Fruit fly (Drosophila melanogaster) whole organism, embryonic: ENCODE results near the gene POLDIP2.
A peak's percentile ranks its signal among the peaks of the same experiment; 100 is the strongest.

Experiments used
- Atf3 ChIP-seq: fragments of 200-800 bp; sonication (Bioruptor generic); optimal IDR thresholded peaks from 3 replicates; lab custom pipeline; 2016; ENCODE audit warnings: missing biosample characterization, missing genetic modification characterization
- Bgb ChIP-seq: fragments of 200-800 bp; sonication (Bioruptor generic); IDR thresholded peaks from 2 replicates; pipeline ENCODE4 v1.3.6; 2022; ENCODE audit warnings: missing biosample characterization, missing genetic modification characterization; ENCODE audit not compliant: partially characterized antibody
- BtbVII ChIP-seq: fragments of 200-800 bp; sonication (Bioruptor generic); optimal IDR thresholded peaks from 3 replicates; lab custom pipeline; 2017; ENCODE audit warnings: missing biosample characterization, mild to moderate bottlenecking, missing genetic modification characterization
- C15 ChIP-seq: fragments of 200-800 bp; sonication (Bioruptor generic); IDR thresholded peaks from 3 replicates; pipeline ENCODE4 v1.3.6; 2022; ENCODE audit warnings: missing biosample characterization, missing genetic modification characterization
- CG11247 ChIP-seq: fragments of 200-800 bp; sonication (Bioruptor generic); IDR thresholded peaks from 2 replicates; pipeline ENCODE4 v1.3.6; 2022; ENCODE audit warnings: missing biosample characterization, missing genetic modification characterization
- CG12104 ChIP-seq: fragments of 200-800 bp; sonication (Bioruptor generic); optimal IDR thresholded peaks from 3 replicates; lab custom pipeline; 2016; ENCODE audit warnings: missing biosample characterization, missing genetic modification characterization
- CG14441 ChIP-seq: fragments of 200-800 bp; sonication (Bioruptor generic); IDR thresholded peaks from 2 replicates; pipeline ENCODE4 v1.3.6; 2022; ENCODE audit warnings: missing biosample characterization, missing genetic modification characterization
- CG14667 ChIP-seq: fragments of 200-800 bp; sonication (Bioruptor generic); IDR thresholded peaks from 2 replicates; pipeline ENCODE4 v1.3.6; 2022; ENCODE audit warnings: missing biosample characterization, missing genetic modification characterization
- CG15269 ChIP-seq: fragments of 200-800 bp; sonication (Bioruptor generic); optimal IDR thresholded peaks from 2 replicates; lab custom pipeline; 2018; ENCODE audit warnings: missing biosample characterization, mild to moderate bottlenecking, missing genetic modification characterization, moderate library complexity
- CG17359 ChIP-seq: fragments of 200-800 bp; sonication (Bioruptor generic); optimal IDR thresholded peaks from 3 replicates; lab custom pipeline; 2018; ENCODE audit warnings: missing biosample characterization, mild to moderate bottlenecking, missing genetic modification characterization, moderate library complexity
- CG18599 ChIP-seq: fragments of 200-800 bp; sonication (Bioruptor generic); optimal IDR thresholded peaks from 3 replicates; lab custom pipeline; 2017; ENCODE audit warnings: missing biosample characterization, missing genetic modification characterization, mild to moderate bottlenecking, moderate library complexity, missing genetic modification reagents
- CG34422 ChIP-seq: fragments of 200-800 bp; sonication (Bioruptor generic); IDR thresholded peaks from 3 replicates; pipeline ENCODE4 v1.3.6; 2022; ENCODE audit warnings: missing biosample characterization, missing genetic modification characterization
- CG4820 ChIP-seq: fragments of 200-800 bp; sonication (Bioruptor generic); optimal IDR thresholded peaks from 3 replicates; lab custom pipeline; 2016; ENCODE audit warnings: missing biosample characterization, missing genetic modification characterization
- CG7839 ChIP-seq: fragments of 200-800 bp; sonication (Bioruptor generic); optimal IDR thresholded peaks from 3 replicates; lab custom pipeline; 2018; ENCODE audit warnings: missing biosample characterization, mild to moderate bottlenecking, missing genetic modification characterization, moderate library complexity
- CG7963 ChIP-seq: fragments of 200-800 bp; sonication (Bioruptor generic); IDR thresholded peaks from 3 replicates; pipeline ENCODE4 v1.3.6; 2022; ENCODE audit warnings: missing biosample characterization, missing genetic modification characterization; ENCODE audit not compliant: partially characterized antibody
- CrebB ChIP-seq: fragments of 200-800 bp; sonication (Bioruptor generic); optimal IDR thresholded peaks from 3 replicates; lab custom pipeline; 2018; ENCODE audit warnings: missing biosample characterization, mild to moderate bottlenecking, missing genetic modification characterization
- Doc3 ChIP-seq: fragments of 200-800 bp; sonication (Bioruptor generic); IDR thresholded peaks from 3 replicates; pipeline ENCODE4 v1.3.6; 2022; ENCODE audit warnings: missing biosample characterization, missing genetic modification characterization; ENCODE audit not compliant: partially characterized antibody
- E2f1 ChIP-seq: fragments of 200-800 bp; sonication (Bioruptor generic); IDR thresholded peaks from 2 replicates; pipeline ENCODE4 v1.3.6; 2022; ENCODE audit warnings: missing biosample characterization, missing genetic modification characterization
- Fer2 ChIP-seq: fragments of 200-800 bp; sonication (Bioruptor generic); optimal IDR thresholded peaks from 2 replicates; lab custom pipeline; 2018; ENCODE audit warnings: missing biosample characterization, mild to moderate bottlenecking, missing genetic modification characterization, moderate library complexity
- Gsc ChIP-seq: fragments of 200-800 bp; sonication (Bioruptor generic); IDR thresholded peaks from 2 replicates; pipeline ENCODE4 v1.3.6; 2022; ENCODE audit warnings: missing biosample characterization, missing genetic modification characterization
- H2.0 ChIP-seq: fragments of 200-800 bp; sonication (Bioruptor generic); IDR thresholded peaks from 2 replicates; pipeline ENCODE4 v1.3.6; 2022; ENCODE audit warnings: missing biosample characterization, missing genetic modification characterization
- HLH3B ChIP-seq: fragments of 200-800 bp; sonication (Bioruptor generic); IDR thresholded peaks from 2 replicates; pipeline ENCODE4 v1.3.6; 2022; ENCODE audit warnings: missing biosample characterization, missing genetic modification characterization
- Hand ChIP-seq: fragments of 200-800 bp; sonication (Bioruptor generic); optimal IDR thresholded peaks from 2 replicates; lab custom pipeline; 2017; ENCODE audit warnings: mild to moderate bottlenecking, missing biosample characterization, missing genetic modification reagents, missing genetic modification characterization
- Hey ChIP-seq: fragments of 200-800 bp; sonication (Bioruptor generic); optimal IDR thresholded peaks from 3 replicates; lab custom pipeline; 2018; ENCODE audit warnings: missing biosample characterization, mild to moderate bottlenecking, missing genetic modification characterization
- HmgD ChIP-seq: fragments of 200-800 bp; sonication (Bioruptor generic); optimal IDR thresholded peaks from 3 replicates; lab custom pipeline; 2016; ENCODE audit warnings: missing biosample characterization, missing genetic modification characterization
- Hsf ChIP-seq: fragments of 200-800 bp; sonication (Bioruptor generic); optimal IDR thresholded peaks from 3 replicates; lab custom pipeline; 2016; ENCODE audit warnings: missing biosample characterization, missing genetic modification characterization
- Jarid2 ChIP-seq: fragments of 200-800 bp; sonication (Bioruptor generic); optimal IDR thresholded peaks from 3 replicates; lab custom pipeline; 2017; ENCODE audit warnings: mild to moderate bottlenecking, missing biosample characterization, missing genetic modification reagents, missing genetic modification characterization
- NC2α ChIP-seq: fragments of 200-800 bp; sonication (Bioruptor generic); optimal IDR thresholded peaks from 2 replicates; lab custom pipeline; 2016; ENCODE audit warnings: missing biosample characterization, missing genetic modification characterization
- Opbp ChIP-seq: fragments of 200-800 bp; sonication (Bioruptor generic); IDR thresholded peaks from 3 replicates; pipeline ENCODE4 v1.3.6; 2022; ENCODE audit warnings: missing biosample characterization, missing genetic modification characterization; ENCODE audit not compliant: partially characterized antibody
- Usf ChIP-seq: fragments of 200-800 bp; sonication (Bioruptor generic); optimal IDR thresholded peaks from 2 replicates; lab custom pipeline; 2017; ENCODE audit warnings: missing genotype, missing biosample characterization, missing genetic modification characterization
- ab ChIP-seq: fragments of 200-800 bp; sonication (Bioruptor generic); optimal IDR thresholded peaks from 2 replicates; lab custom pipeline; 2016; ENCODE audit warnings: missing biosample characterization, missing genetic modification characterization
- cad ChIP-seq: fragments of >200 bp; optimal IDR thresholded peaks from 2 replicates; lab custom pipeline; 2017; ENCODE audit warnings: missing biosample characterization, missing genetic modification characterization
- cg ChIP-seq: fragments of 200-800 bp; sonication (Bioruptor generic); optimal IDR thresholded peaks from 3 replicates; lab custom pipeline; 2019; ENCODE audit warnings: missing biosample characterization, mild to moderate bottlenecking, missing genetic modification characterization, moderate library complexity
- cwo ChIP-seq: fragments of 200-800 bp; sonication (Bioruptor generic); optimal IDR thresholded peaks from 3 replicates; lab custom pipeline; 2017; ENCODE audit warnings: missing biosample characterization, missing genetic modification characterization, mild to moderate bottlenecking, moderate library complexity, missing genetic modification reagents
- eve ChIP-seq, 2 experiments: fragments of >200 bp; optimal IDR thresholded peaks; 2 replicates each; lab custom pipeline; 2017; ENCODE audit warnings: missing biosample characterization in 2 of 2, missing genetic modification characterization in 2 of 2
- gcm ChIP-seq: fragments of 200-800 bp; sonication (Bioruptor generic); optimal IDR thresholded peaks from 2 replicates; lab custom pipeline; 2019; ENCODE audit warnings: missing biosample characterization, mild to moderate bottlenecking, missing genetic modification characterization, moderate library complexity
- gem ChIP-seq: fragments of 200-800 bp; sonication (Bioruptor generic); optimal IDR thresholded peaks from 2 replicates; lab custom pipeline; 2019; ENCODE audit warnings: missing biosample characterization, mild to moderate bottlenecking, missing genetic modification characterization, moderate library complexity
- gfzf ChIP-seq: fragments of 200-800 bp; sonication (Bioruptor generic); optimal IDR thresholded peaks from 2 replicates; lab custom pipeline; 2016; ENCODE audit warnings: missing biosample characterization, mild to moderate bottlenecking, missing genetic modification characterization, moderate library complexity
- ham ChIP-seq: fragments of 200-800 bp; sonication (Bioruptor generic); IDR thresholded peaks from 2 replicates; pipeline ENCODE4 v1.3.6; 2022; ENCODE audit warnings: missing biosample characterization, missing genetic modification characterization
- her ChIP-seq: fragments of 200-800 bp; sonication (Bioruptor generic); optimal IDR thresholded peaks from 2 replicates; lab custom pipeline; 2016; ENCODE audit warnings: missing biosample characterization, missing genetic modification characterization
- kay ChIP-seq: fragments of 200-800 bp; sonication (Bioruptor generic); optimal IDR thresholded peaks from 2 replicates; lab custom pipeline; 2016; ENCODE audit warnings: missing biosample characterization, missing genetic modification characterization
- pum ChIP-seq: fragments of 200-800 bp; sonication (Bioruptor generic); optimal IDR thresholded peaks from 2 replicates; lab custom pipeline; 2016; ENCODE audit warnings: missing biosample characterization, missing genetic modification characterization
- ranshi ChIP-seq: fragments of 200-800 bp; sonication (Bioruptor generic); IDR thresholded peaks from 2 replicates; pipeline ENCODE4 v1.3.6; 2022; ENCODE audit warnings: missing biosample characterization, missing genetic modification characterization
- ro ChIP-seq: fragments of 200-800 bp; sonication (Bioruptor generic); IDR thresholded peaks from 2 replicates; pipeline ENCODE4 v1.3.6; 2022; ENCODE audit warnings: missing biosample characterization, missing genetic modification characterization
- row ChIP-seq: fragments of 200-800 bp; sonication (Bioruptor generic); IDR thresholded peaks from 3 replicates; pipeline ENCODE4 v1.3.6; 2022; ENCODE audit warnings: missing biosample characterization, missing genetic modification characterization
- salm ChIP-seq: fragments of 200-800 bp; sonication (Bioruptor generic); optimal IDR thresholded peaks from 2 replicates; lab custom pipeline; 2018; ENCODE audit warnings: missing biosample characterization, mild to moderate bottlenecking, missing genetic modification characterization
- scrt ChIP-seq: fragments of 200-800 bp; sonication (Bioruptor generic); optimal IDR thresholded peaks from 2 replicates; lab custom pipeline; 2018; ENCODE audit warnings: missing biosample characterization, mild to moderate bottlenecking, missing genetic modification characterization, moderate library complexity
- seq ChIP-seq: fragments of 200-800 bp; sonication (Bioruptor generic); IDR thresholded peaks from 2 replicates; pipeline ENCODE4 v1.3.6; 2022; ENCODE audit warnings: missing biosample characterization, missing genetic modification characterization
- tx ChIP-seq: fragments of 200-800 bp; sonication (Bioruptor generic); optimal IDR thresholded peaks from 2 replicates; lab custom pipeline; 2016; ENCODE audit warnings: missing biosample characterization, missing genetic modification characterization
- zfh1 ChIP-seq: fragments of 200-800 bp; sonication (Bioruptor generic); IDR thresholded peaks from 3 replicates; pipeline ENCODE4 v1.3.6; 2022; ENCODE audit warnings: missing biosample characterization, missing genetic modification characterization
- zfh2 ChIP-seq: fragments of 200-800 bp; sonication (Bioruptor generic); optimal IDR thresholded peaks from 2 replicates; lab custom pipeline; 2016; ENCODE audit warnings: missing biosample characterization, missing genetic modification characterization

Gene POLDIP2

dm6 chr3R:5485295-5485718, 17.7 kb downstream of the POLDIP2 start, which contains the start of gene CG31550 (continued):
- TF ChIP-seq CG11247 (GFP tag; lab: Robert Waterston, UW) (peak; percentile 70), BtbVII (GFP tag; lab: Kevin White, UChicago) (peak; percentile 29), CrebB (no peak), Doc3 (GFP tag; lab: Robert Waterston, UW) (no peak), ham (GFP tag; lab: Robert Waterston, UW) (no peak), tx (GFP tag; lab: Kevin White, UChicago) (peak; percentile 14), gem (tag; lab: Kevin White, UChicago) (peak; percentile 86), Hey (tag; lab: Kevin White, UChicago) (no peak), gfzf (GFP tag; lab: Kevin White, UChicago) (peak; percentile 71), CG7963 (GFP tag; lab: Robert Waterston, UW) (no peak), Atf3 (GFP tag; lab: Kevin White, UChicago) (peak; percentile 11), CG15269 (tag; lab: Kevin White, UChicago) (peak; percentile 76), zfh2 (GFP tag; lab: Kevin White, UChicago) (peak; percentile 54), Opbp (GFP tag; lab: Robert Waterston, UW) (no peak), E2f1 (peak; percentile 62; the same call in 1 of the 2 replicates), gcm (no peak), CG17359 (peak; percentile 72), zfh1 (GFP tag; lab: Robert Waterston, UW) (peak; percentile 79), CG7839 (tag; lab: Kevin White, UChicago) (peak; percentile 79), C15 (no peak), CG14441 (GFP tag; lab: Robert Waterston, UW) (peak; percentile 72), ro (GFP tag; lab: Robert Waterston, UW) (peak; percentile 49), salm (tag; lab: Kevin White, UChicago) (peak; percentile 11), pum (peak; percentile 19), HLH3B (GFP tag; lab: Robert Waterston, UW) (peak; percentile 77), Fer2 (tag; lab: Kevin White, UChicago) (peak; percentile 44), ab (GFP tag; lab: Kevin White, UChicago) (no peak), row (GFP tag; lab: Robert Waterston, UW) (peak; percentile 88), CG12104 (GFP tag; lab: Kevin White, UChicago) (peak; percentile 62), cad (no peak), HmgD (GFP tag; lab: Kevin White, UChicago) (no peak), cg (GFP tag; lab: Kevin White, UChicago) (no peak), CG34422 (GFP tag; lab: Robert Waterston, UW) (peak; percentile 67; the same call in 1 of the 3 replicates), Jarid2 (peak; percentile 20), Gsc (GFP tag; lab: Robert Waterston, UW) (no peak), H2.0 (GFP tag; lab: Robert Waterston, UW) (peak; percentile 74), Usf (GFP tag; lab: Kevin White, UChicago) (peak; percentile 33), NC2α (GFP tag; lab: Kevin White, UChicago) (no peak), Hand (GFP tag; lab: Kevin White, UChicago) (no peak), her (GFP tag; lab: Kevin White, UChicago) (no peak), kay (GFP tag; lab: Kevin White, UChicago) (no peak), CG18599 (GFP tag; lab: Kevin White, UChicago) (peak; percentile 55), Bgb (GFP tag; lab: Robert Waterston, UW) (no peak), CG14667 (GFP tag; lab: Robert Waterston, UW) (peak; percentile 73), CG4820 (GFP tag; lab: Kevin White, UChicago) (peak; percentile 29), cwo (GFP tag; lab: Kevin White, UChicago) (peak; percentile 23), eve (GFP tag; optimal IDR thresholded peaks at IDR 0.05; lab: Kevin White, UChicago) (no peak), ranshi (GFP tag; lab: Robert Waterston, UW) (peak; percentile 78), Hsf (GFP tag; lab: Kevin White, UChicago) (peak; percentile 51), scrt (GFP tag; lab: Kevin White, UChicago) (no peak), seq (GFP tag; lab: Robert Waterston, UW) (peak; percentile 51; the same call in 1 of the 2 replicates)
